Worm (Caenorhabditis elegans) whole organism, young adult: ENCODE measurements around the gene rga-3.

ENCODE experiments used
- D2030.7 ChIP-seq: fragments of 200-800 bp; sonication (Bioruptor generic); IDR thresholded peaks from 2 replicates; pipeline ENCODE4 v1.3.6; 2022; ENCODE audit warnings: missing genetic modification reagents, missing genetic modification characterization, missing compliant biosample characterization
- F10E7.11 ChIP-seq: sonication (generic microtip); optimal IDR thresholded peaks from 2 replicates; lab custom pipeline; 2017; ENCODE audit warnings: mild to moderate bottlenecking, missing genetic modification characterization, moderate library complexity, missing compliant biosample characterization
- F33H1.4 ChIP-seq: fragments of 200-800 bp; sonication (Bioruptor generic); IDR thresholded peaks from 2 replicates; pipeline ENCODE4 v1.3.6; 2022; ENCODE audit warnings: missing genetic modification reagents, missing genetic modification characterization, missing compliant biosample characterization
- F49E8.2 ChIP-seq: sonication (generic microtip); optimal IDR thresholded peaks from 3 replicates; lab custom pipeline; 2017; ENCODE audit warnings: missing genetic modification characterization, mild to moderate bottlenecking, missing compliant biosample characterization, antibody characterized with exemption, moderate library complexity; ENCODE audit not compliant: insufficient read depth
- F52B5.7 ChIP-seq: sonication (generic microtip); optimal IDR thresholded peaks from 2 replicates; lab custom pipeline; 2016; ENCODE audit warnings: mild to moderate bottlenecking, missing genetic modification characterization, missing compliant biosample characterization
- Y53G8AR.9 ChIP-seq: fragments of 200-800 bp; sonication (Bioruptor generic); conservative IDR thresholded peaks from 2 replicates; pipeline ENCODE4 v1.3.6; 2022; ENCODE audit warnings: missing genetic modification reagents, missing genetic modification characterization, missing compliant biosample characterization
- Y56A3A.18 ChIP-seq: fragments of 200-800 bp; sonication (Bioruptor generic); IDR thresholded peaks from 2 replicates; pipeline ENCODE4 v1.3.6; 2022; ENCODE audit warnings: missing genetic modification reagents, missing genetic modification characterization, missing compliant biosample characterization
- Y79H2A.3 ChIP-seq: fragments of 200-800 bp; sonication (Bioruptor generic); conservative IDR thresholded peaks from 2 replicates; pipeline ENCODE4 v1.3.6; 2022; ENCODE audit warnings: missing genetic modification reagents, missing genetic modification characterization, missing compliant biosample characterization
- akir-1 ChIP-seq: fragments of 200-800 bp; sonication (Bioruptor generic); optimal IDR thresholded peaks from 2 replicates; lab custom pipeline; 2018; ENCODE audit warnings: mild to moderate bottlenecking, missing genetic modification characterization, moderate library complexity, missing compliant biosample characterization
- cebp-2 ChIP-seq: fragments of 200-800 bp; sonication (Bioruptor generic); IDR thresholded peaks from 2 replicates; pipeline ENCODE4 v1.3.6; 2022; ENCODE audit warnings: missing genetic modification characterization, missing compliant biosample characterization
- ceh-100 ChIP-seq: fragments of 200-800 bp; sonication (Bioruptor generic); IDR thresholded peaks from 2 replicates; pipeline ENCODE4 v1.3.6; 2022; ENCODE audit warnings: missing genetic modification reagents, missing genetic modification characterization, missing compliant biosample characterization
- die-1 ChIP-seq: sonication (generic microtip); optimal IDR thresholded peaks from 2 replicates; lab custom pipeline; 2016; ENCODE audit warnings: missing genotype, mild to moderate bottlenecking, missing genetic modification characterization, missing compliant biosample characterization
- egl-18 ChIP-seq: fragments of 200-800 bp; sonication (Bioruptor generic); IDR thresholded peaks from 2 replicates; pipeline ENCODE4 v1.3.6; 2022; ENCODE audit warnings: missing genetic modification reagents, missing genetic modification characterization, missing compliant biosample characterization
- egrh-3 ChIP-seq: fragments of 200-800 bp; sonication (Bioruptor generic); IDR thresholded peaks from 2 replicates; pipeline ENCODE4 v1.3.6; 2022; ENCODE audit warnings: missing genetic modification reagents, missing genetic modification characterization, missing compliant biosample characterization
- him-1 ChIP-seq: sonication (generic microtip); optimal IDR thresholded peaks from 2 replicates; lab custom pipeline; 2016; ENCODE audit warnings: missing genotype, missing genetic modification reagents, missing genetic modification characterization, missing compliant biosample characterization
- hsf-1 ChIP-seq: fragments of 200-800 bp; sonication (Bioruptor generic); IDR thresholded peaks from 2 replicates; pipeline ENCODE4 v1.3.6; 2022; ENCODE audit warnings: missing genetic modification reagents, missing genetic modification characterization, missing compliant biosample characterization
- let-526 ChIP-seq: fragments of 200-800 bp; sonication (Bioruptor generic); IDR thresholded peaks from 2 replicates; pipeline ENCODE4 v1.3.6; 2022; ENCODE audit warnings: missing genetic modification reagents, missing genetic modification characterization, missing compliant biosample characterization
- lin-35 ChIP-seq, 3 experiments: fragments of 150-350 bp in 2 of 3; sonication (generic microtip) in 1 of 3; optimal IDR thresholded peaks; 2 replicates each; lab custom pipeline; 2014 to 2018; ENCODE audit warnings: missing biosample characterization in 3 of 3, missing genetic modification characterization in 3 of 3, missing genetic modification reagents in 3 of 3
- madf-10 ChIP-seq: sonication (generic microtip); optimal IDR thresholded peaks from 2 replicates; lab custom pipeline; 2016; ENCODE audit warnings: mild to moderate bottlenecking, missing genetic modification characterization, missing compliant biosample characterization
- mes-4 ChIP-seq: sonication (generic microtip); optimal IDR thresholded peaks from 2 replicates; lab custom pipeline; 2016; ENCODE audit warnings: missing genotype, missing genetic modification characterization, missing compliant biosample characterization
- nhr-80 ChIP-seq: sonication (generic microtip); optimal IDR thresholded peaks from 2 replicates; lab custom pipeline; 2016; ENCODE audit warnings: missing genetic modification characterization, missing compliant biosample characterization
- nhr-90 ChIP-seq: sonication (generic microtip); optimal IDR thresholded peaks from 2 replicates; lab custom pipeline; 2016; ENCODE audit warnings: missing genotype, mild to moderate bottlenecking, missing genetic modification characterization, missing compliant biosample characterization
- pha-4 ChIP-seq: fragments of 150-350 bp; sonication (generic microtip); optimal IDR thresholded peaks from 2 replicates; lab custom pipeline; 2014; ENCODE audit warnings: missing biosample characterization, missing genetic modification reagents, missing genetic modification characterization
- rcor-1 ChIP-seq: fragments of 200-800 bp; sonication (Bioruptor generic); IDR thresholded peaks from 2 replicates; pipeline ENCODE4 v1.3.6; 2022; ENCODE audit warnings: missing genetic modification reagents, missing genetic modification characterization, missing compliant biosample characterization
- repo-1 ChIP-seq: sonication (generic microtip); optimal IDR thresholded peaks from 2 replicates; lab custom pipeline; 2017; ENCODE audit warnings: mild to moderate bottlenecking, missing genetic modification characterization, missing compliant biosample characterization
- snpc-1.1 ChIP-seq: sonication (generic microtip); optimal IDR thresholded peaks from 2 replicates; lab custom pipeline; 2017; ENCODE audit warnings: missing genetic modification characterization, mild to moderate bottlenecking, missing compliant biosample characterization, antibody characterized with exemption, moderate library complexity, missing genotype, missing genetic modification reagents; ENCODE audit not compliant: insufficient read depth
- snpc-4 ChIP-seq, 5 experiments: fragments of 150-350 bp in 1 of 5; sonication (generic microtip) in 4 of 5; optimal IDR thresholded peaks; 2 replicates each; lab custom pipeline; 2014 to 2018; ENCODE audit warnings: missing genetic modification characterization in 5 of 5, missing biosample characterization in 3 of 5, antibody characterized with exemption in 2 of 5, mild to moderate bottlenecking in 2 of 5, missing compliant biosample characterization in 2 of 5, missing genotype in 2 of 5, moderate library complexity in 2 of 5, missing genetic modification reagents in 1 of 5
- somi-1 ChIP-seq: fragments of 200-800 bp; sonication (Bioruptor generic); optimal IDR thresholded peaks from 2 replicates; lab custom pipeline; 2018; ENCODE audit warnings: mild to moderate bottlenecking, missing genetic modification characterization, missing compliant biosample characterization
- tbx-9 ChIP-seq: sonication (generic microtip); optimal IDR thresholded peaks from 2 replicates; lab custom pipeline; 2016; ENCODE audit warnings: borderline replicate concordance, missing genetic modification characterization, inconsistent platforms, missing compliant biosample characterization
- ztf-3 ChIP-seq: fragments of 200-800 bp; sonication (Bioruptor generic); optimal IDR thresholded peaks from 2 replicates; lab custom pipeline; 2018; ENCODE audit warnings: mild to moderate bottlenecking, missing genetic modification characterization, missing compliant biosample characterization

rga-3 gene

ce11 chrV:5741237-5741636, 23.6 kb downstream of the rga-3 start:
- TF ChIP-seq F49E8.2 (tag; lab: Kevin White, UChicago) (no peak), snpc-4 (GFP tag; optimal IDR thresholded peaks at IDR 0.05; lab: Kevin White, UChicago) (no peak), snpc-4 (tag; optimal IDR thresholded peaks at IDR 0.05; lab: Kevin White, UChicago) (no peak), mes-4 (tag; lab: Kevin White, UChicago) (no peak), egl-18 (GFP tag; lab: Robert Waterston, UW) (no peak), him-1 (tag; lab: Kevin White, UChicago) (no peak), lin-35 (GFP tag; optimal IDR thresholded peaks at IDR 0.05; lab: Kevin White, UChicago) (no peak)

DNA sequence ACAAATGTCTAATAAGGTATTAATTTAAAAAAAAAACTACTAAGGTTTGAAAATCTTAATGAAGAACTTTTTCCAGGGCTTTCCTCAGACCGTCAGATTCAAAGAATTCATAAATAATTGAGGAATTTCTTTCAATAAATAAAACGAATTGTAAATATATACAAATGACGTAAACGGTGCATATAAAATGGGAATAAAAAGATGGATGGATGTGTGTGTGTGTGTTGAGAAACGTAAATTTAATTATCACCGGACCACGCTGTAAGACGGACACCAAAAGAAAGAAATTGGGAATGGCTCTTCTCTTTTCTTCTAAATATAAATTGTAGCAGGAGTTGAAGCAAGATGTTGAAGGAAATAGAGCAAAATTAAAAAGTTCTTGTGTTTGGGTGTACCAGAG, 28.6 kb downstream of the rga-3 start:
- no peak for TF ChIP-seq ceh-100 (GFP tag; lab: Robert Waterston, UW)

DNA sequence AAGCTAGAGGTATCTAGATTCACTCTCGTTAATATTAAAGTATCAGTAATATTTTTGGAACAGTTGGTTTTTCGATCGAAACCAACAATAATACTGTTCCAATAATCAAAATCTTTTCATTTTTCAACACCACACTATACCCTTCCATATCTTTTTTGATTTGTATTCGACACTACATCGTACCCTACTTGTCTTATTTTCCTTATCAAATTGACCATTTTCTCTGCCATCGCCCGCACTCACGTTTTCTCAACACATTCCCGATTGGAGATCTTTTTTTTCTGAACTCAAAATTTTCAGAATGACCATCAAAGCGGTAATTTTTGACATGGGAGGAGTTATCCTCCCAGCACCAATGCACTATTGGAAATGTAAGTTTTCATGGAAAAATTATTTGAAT, 29.8 kb downstream of the rga-3 start, which contains the start of gene acds-10:
acds-10 (plus strand) TSS at position 301 of the 400 bp plus-strand sequence.
- TF ChIP-seq somi-1 = no peak
- peak; percentile 8 for TF ChIP-seq nhr-80 (tag; lab: Kevin White, UChicago)

DNA sequence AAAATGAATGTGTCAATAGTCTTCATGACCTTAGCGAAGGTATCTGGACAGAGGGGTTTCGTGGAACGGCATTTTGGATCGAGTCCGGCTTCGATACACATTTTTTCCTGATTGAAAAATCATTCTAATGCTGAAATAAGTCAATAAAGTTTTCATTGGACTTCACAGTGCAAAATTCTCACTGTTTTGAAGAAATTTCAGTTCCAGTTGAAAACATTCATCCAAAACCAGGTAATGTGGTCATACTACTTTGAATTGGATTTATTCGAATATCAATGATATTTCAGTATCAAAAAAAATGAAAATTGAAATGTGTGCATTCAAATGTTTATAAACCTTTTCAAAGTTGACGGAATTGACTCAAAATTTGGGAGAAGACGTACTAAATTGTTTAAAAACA, 35.7 kb downstream of the rga-3 start, which contains the start of gene pgph-1:
pgph-1 (minus strand) TSS at position 101 of the 400 bp plus-strand sequence.
- no peak for TF ChIP-seq tbx-9 (tag; lab: Kevin White, UChicago)
- TF ChIP-seq Y53G8AR.9 (GFP tag; lab: Robert Waterston, UW) = no peak
- no peak for TF ChIP-seq rcor-1
- no peak for TF ChIP-seq Y56A3A.18 (GFP tag; lab: Robert Waterston, UW)
- TF ChIP-seq pha-4 = no peak
- no peak for TF ChIP-seq repo-1
- no peak for TF ChIP-seq cebp-2 (GFP tag; lab: Robert Waterston, UW)

DNA sequence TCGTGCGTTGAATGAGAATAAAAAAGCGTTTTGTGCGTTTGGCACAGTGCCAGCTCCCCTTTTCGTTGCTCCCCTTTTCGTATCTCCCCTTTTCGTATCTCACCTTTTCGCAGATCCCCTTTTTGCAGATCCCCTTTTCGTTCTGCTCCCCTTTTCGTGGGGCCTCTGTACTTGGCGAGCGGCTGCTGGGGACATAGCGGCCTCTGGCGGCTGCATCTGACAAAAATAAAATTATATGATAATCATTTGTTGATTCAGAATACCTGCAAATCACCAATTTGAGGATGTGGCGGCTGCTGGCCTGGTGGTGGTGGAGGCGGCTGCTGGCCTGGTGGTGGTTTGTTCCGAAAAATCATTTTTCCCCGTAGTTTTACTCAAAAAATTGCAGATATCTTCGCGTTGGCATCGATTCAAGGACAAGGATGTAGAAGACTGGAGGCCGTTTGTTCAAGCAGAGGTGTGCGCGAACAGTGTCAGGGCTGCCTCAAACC, 37.6 kb downstream of the rga-3 start, which contains the start of gene K09H11.11:
K09H11.11 (minus strand) TSS at position 51 of the 491 bp plus-strand sequence.
- peak; percentile 92 for TF ChIP-seq egrh-3

ce11 chrV:5756193-5756592, 38.5 kb downstream of the rga-3 start, which contains the start of gene C53A3.3:
Gene C53A3.3, plus strand, starts transcription at chrV:5756493.
- no peak for TF ChIP-seq F10E7.11 (tag; lab: Kevin White, UChicago)
- TF ChIP-seq nhr-90 (tag; lab: Kevin White, UChicago) = no peak
- no peak for TF ChIP-seq F33H1.4 (GFP tag; lab: Robert Waterston, UW)
- no peak for TF ChIP-seq hsf-1 (GFP tag; lab: Robert Waterston, UW)
- TF ChIP-seq somi-1 = no peak
- no peak for TF ChIP-seq Y79H2A.3
- TF ChIP-seq D2030.7 (GFP tag; lab: Robert Waterston, UW) = no peak
- TF ChIP-seq snpc-1.1 (tag; lab: Kevin White, UChicago) = no peak
- no peak for TF ChIP-seq let-526 (GFP tag; lab: Robert Waterston, UW)
- TF ChIP-seq ztf-3 (GFP tag; lab: Kevin White, UChicago) = no peak
- no peak for TF ChIP-seq die-1 (tag; lab: Kevin White, UChicago)
- TF ChIP-seq akir-1 (GFP tag; lab: Kevin White, UChicago) = no peak
- no peak for TF ChIP-seq F52B5.7 (tag; lab: Kevin White, UChicago)
- no peak for TF ChIP-seq Y53G8AR.9 (GFP tag; lab: Robert Waterston, UW)
- no peak for TF ChIP-seq madf-10
